Worm (Caenorhabditis elegans) whole organism, L2 larva: ENCODE results near the gene capa-1.

Source experiments
- elt-3 ChIP-seq: sonication (generic microtip); optimal IDR thresholded peaks from 2 replicates; lab custom pipeline; 2017; ENCODE audit warnings: missing biosample characterization, missing genetic modification characterization
- nhr-11 ChIP-seq: fragments of 150-350 bp; optimal IDR thresholded peaks from 2 replicates; lab custom pipeline; 2014; ENCODE audit warnings: missing biosample characterization, missing genetic modification characterization
- nhr-12 ChIP-seq: fragments of 150-350 bp; optimal IDR thresholded peaks from 2 replicates; lab custom pipeline; 2014; ENCODE audit warnings: missing biosample characterization, missing genetic modification characterization
- nhr-25 ChIP-seq: fragments of 150-350 bp; sonication (generic microtip); optimal IDR thresholded peaks from 3 replicates; lab custom pipeline; 2014; ENCODE audit warnings: missing biosample characterization, missing genetic modification characterization
- nhr-6 ChIP-seq: fragments of 150-350 bp; optimal IDR thresholded peaks from 2 replicates; lab custom pipeline; 2014; ENCODE audit warnings: missing biosample characterization, missing genetic modification characterization
- unc-39 ChIP-seq: fragments of 150-350 bp; optimal IDR thresholded peaks from 2 replicates; lab custom pipeline; 2014; ENCODE audit warnings: missing biosample characterization, missing genetic modification characterization

DNA sequence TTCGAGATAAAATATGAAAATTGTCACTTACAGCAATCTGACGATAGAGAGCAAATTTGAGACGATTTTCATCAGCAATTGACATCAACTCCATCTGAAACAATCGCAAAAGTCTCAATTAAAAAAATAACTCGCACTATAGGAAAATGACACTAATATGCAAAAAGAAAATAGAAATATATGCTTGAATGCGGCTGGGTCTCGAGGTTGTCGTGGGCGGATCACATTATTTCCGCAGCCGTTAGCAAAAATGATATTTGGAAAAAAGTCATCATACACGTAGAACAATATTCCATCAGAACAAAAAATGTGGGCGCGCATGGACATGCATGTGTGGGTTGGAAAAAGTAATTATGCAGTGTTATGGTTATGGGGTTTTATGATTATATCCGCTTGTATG is 1.9 kb upstream of the capa-1 start, which contains the start of gene Y23B4A.1:
- no peak for TF ChIP-seq nhr-12
- no peak for TF ChIP-seq nhr-25 (tag; lab: Kevin White, UChicago)
- TF ChIP-seq unc-39 = no peak
- no peak for TF ChIP-seq nhr-6 (tag; lab: Kevin White, UChicago)
- TF ChIP-seq elt-3 (tag; lab: Kevin White, UChicago) = no peak
- TF ChIP-seq nhr-11 (tag; lab: Kevin White, UChicago) = no peak
